Fruit fly (Drosophila melanogaster) whole organism, prepupa: Measurements from ENCODE around the gene CG31515.

ENCODE experiments used
- CG10669 ChIP-seq: fragments of 200-800 bp; sonication (Bioruptor generic); optimal IDR thresholded peaks from 3 replicates; lab custom pipeline; 2018; ENCODE audit warnings: missing biosample characterization, mild to moderate bottlenecking, missing genetic modification characterization, moderate library complexity
- CG11294 ChIP-seq: fragments of 200-800 bp; sonication (Bioruptor generic); IDR thresholded peaks from 2 replicates; pipeline ENCODE4 v1.3.6; 2022; ENCODE audit warnings: missing biosample characterization, missing genetic modification characterization
- CG11762 ChIP-seq: fragments of 200-800 bp; sonication (Bioruptor generic); optimal IDR thresholded peaks from 3 replicates; lab custom pipeline; 2016; ENCODE audit warnings: missing biosample characterization, missing genetic modification characterization; ENCODE audit not compliant: insufficient read depth
- CG11902 ChIP-seq: fragments of 200-800 bp; sonication (Bioruptor generic); optimal IDR thresholded peaks from 3 replicates; lab custom pipeline; 2016; ENCODE audit warnings: missing biosample characterization, missing genetic modification characterization
- CG15336 ChIP-seq: fragments of 200-800 bp; sonication (Bioruptor generic); IDR thresholded peaks from 2 replicates; pipeline ENCODE4 v1.3.6; 2022; ENCODE audit warnings: missing biosample characterization, missing genetic modification characterization
- CG1621 ChIP-seq: fragments of 200-800 bp; sonication (Bioruptor generic); optimal IDR thresholded peaks from 3 replicates; lab custom pipeline; 2018; ENCODE audit warnings: missing biosample characterization, mild to moderate bottlenecking, missing genetic modification characterization
- CG32006 ChIP-seq: fragments of 200-800 bp; sonication (Bioruptor generic); optimal IDR thresholded peaks from 3 replicates; lab custom pipeline; 2017; ENCODE audit warnings: missing biosample characterization, mild to moderate bottlenecking, missing genetic modification characterization
- CG4318 ChIP-seq: fragments of 200-800 bp; sonication (Bioruptor generic); optimal IDR thresholded peaks from 3 replicates; lab custom pipeline; 2017; ENCODE audit warnings: missing biosample characterization, mild to moderate bottlenecking, missing genetic modification characterization
- CG6163 ChIP-seq: fragments of 200-800 bp; sonication (Bioruptor generic); IDR thresholded peaks from 3 replicates; pipeline ENCODE4 v1.3.6; 2022; ENCODE audit warnings: missing biosample characterization, missing genetic modification characterization
- CG6276 ChIP-seq: fragments of 200-800 bp; sonication (Bioruptor generic); optimal IDR thresholded peaks from 2 replicates; lab custom pipeline; 2017; ENCODE audit warnings: missing biosample characterization, mild to moderate bottlenecking, missing genetic modification characterization
- CG6792 ChIP-seq: fragments of 200-800 bp; sonication (Bioruptor generic); optimal IDR thresholded peaks from 3 replicates; lab custom pipeline; 2016; ENCODE audit warnings: missing biosample characterization, missing genetic modification characterization
- CG6854 ChIP-seq: fragments of 200-800 bp; sonication (Bioruptor generic); optimal IDR thresholded peaks from 2 replicates; lab custom pipeline; 2017; ENCODE audit warnings: missing biosample characterization, mild to moderate bottlenecking, missing genetic modification characterization
- CG7368 ChIP-seq: fragments of 200-800 bp; sonication (Bioruptor generic); optimal IDR thresholded peaks from 3 replicates; lab custom pipeline; 2016; ENCODE audit warnings: missing biosample characterization, missing genetic modification characterization
- CG8119 ChIP-seq: fragments of 200-800 bp; sonication (Bioruptor generic); IDR thresholded peaks from 3 replicates; pipeline ENCODE4 v1.3.6; 2022; ENCODE audit warnings: missing biosample characterization, missing genetic modification characterization
- CG8632 ChIP-seq: fragments of 200-800 bp; sonication (Bioruptor generic); optimal IDR thresholded peaks from 3 replicates; lab custom pipeline; 2016; ENCODE audit warnings: missing biosample characterization, missing genetic modification characterization
- Eip75B ChIP-seq: fragments of 200-800 bp; sonication (Bioruptor generic); optimal IDR thresholded peaks from 3 replicates; lab custom pipeline; 2016; ENCODE audit warnings: missing biosample characterization, missing genetic modification characterization
- Eip78C ChIP-seq: fragments of 200-800 bp; sonication (Bioruptor generic); peaks from one replicate; lab custom pipeline; 2016; ENCODE audit warnings: missing biosample characterization, missing genetic modification characterization
- Eip93F ChIP-seq: fragments of 200-800 bp; sonication (Bioruptor generic); optimal IDR thresholded peaks from 2 replicates; lab custom pipeline; 2016; ENCODE audit warnings: missing biosample characterization, mild to moderate bottlenecking, missing genetic modification characterization
- Ets96B ChIP-seq: fragments of 200-800 bp; optimal IDR thresholded peaks from 2 replicates; lab custom pipeline; 2019; ENCODE audit warnings: missing biosample characterization, mild to moderate bottlenecking, missing genetic modification characterization, moderate library complexity
- Gug ChIP-seq: fragments of 200-800 bp; sonication (Bioruptor generic); IDR thresholded peaks from 2 replicates; pipeline ENCODE4 v1.3.6; 2022; ENCODE audit warnings: missing biosample characterization, missing genetic modification characterization
- Hr38 ChIP-seq: sonication (Bioruptor generic); optimal IDR thresholded peaks from 2 replicates; lab custom pipeline; 2016; ENCODE audit warnings: missing biosample characterization, missing genetic modification characterization
- Hr39 ChIP-seq: fragments of 200-800 bp; sonication (Bioruptor generic); optimal IDR thresholded peaks from 2 replicates; lab custom pipeline; 2016; ENCODE audit warnings: missing biosample characterization, missing genetic modification characterization
- Hr4 ChIP-seq: fragments of 200-800 bp; sonication (Bioruptor generic); optimal IDR thresholded peaks from 3 replicates; lab custom pipeline; 2016; ENCODE audit warnings: missing biosample characterization, missing genetic modification characterization
- Lpt ChIP-seq: fragments of 200-800 bp; sonication (Bioruptor generic); optimal IDR thresholded peaks from 3 replicates; lab custom pipeline; 2016; ENCODE audit warnings: missing biosample characterization, missing genetic modification characterization
- OdsH ChIP-seq: fragments of 200-800 bp; sonication (Bioruptor generic); optimal IDR thresholded peaks from 3 replicates; lab custom pipeline; 2016; ENCODE audit warnings: missing biosample characterization, missing genetic modification characterization
- Smox ChIP-seq: fragments of 200-800 bp; sonication (Bioruptor generic); optimal IDR thresholded peaks from 3 replicates; lab custom pipeline; 2016; ENCODE audit warnings: missing biosample characterization, missing genetic modification characterization
- Sox102F ChIP-seq: fragments of 200-800 bp; sonication (Bioruptor generic); optimal IDR thresholded peaks from 2 replicates; lab custom pipeline; 2016; ENCODE audit warnings: missing biosample characterization, mild to moderate bottlenecking, missing genetic modification characterization
- achi ChIP-seq: fragments of 200-800 bp; sonication (Bioruptor generic); optimal IDR thresholded peaks from 3 replicates; lab custom pipeline; 2016; ENCODE audit warnings: missing biosample characterization, missing genetic modification characterization
- acj6 ChIP-seq: fragments of 200-800 bp; sonication (Bioruptor generic); optimal IDR thresholded peaks from 3 replicates; lab custom pipeline; 2016; ENCODE audit warnings: missing biosample characterization, missing genetic modification characterization
- cyc ChIP-seq: fragments of 200-800 bp; sonication (Bioruptor generic); optimal IDR thresholded peaks from 3 replicates; lab custom pipeline; 2016; ENCODE audit warnings: missing biosample characterization, missing genetic modification characterization
- dsx ChIP-seq: fragments of 200-800 bp; optimal IDR thresholded peaks from 3 replicates; lab custom pipeline; 2019; ENCODE audit warnings: missing biosample characterization, mild to moderate bottlenecking, missing genetic modification characterization, moderate library complexity; ENCODE audit not compliant: poor library complexity, severe bottlenecking
- eg ChIP-seq: fragments of 200-800 bp; sonication (Bioruptor generic); IDR thresholded peaks from 3 replicates; pipeline ENCODE4 v1.3.6; 2022; ENCODE audit warnings: missing biosample characterization, missing genetic modification characterization
- fd85E ChIP-seq: fragments of 200-800 bp; sonication (Bioruptor generic); optimal IDR thresholded peaks from 3 replicates; lab custom pipeline; 2016; ENCODE audit warnings: missing biosample characterization, missing genetic modification characterization
- fkh ChIP-seq: fragments of 200-800 bp; sonication (Bioruptor generic); optimal IDR thresholded peaks from 3 replicates; lab custom pipeline; 2017; ENCODE audit warnings: missing biosample characterization, mild to moderate bottlenecking, missing genetic modification characterization, moderate library complexity
- net ChIP-seq: fragments of 200-800 bp; sonication (Bioruptor generic); optimal IDR thresholded peaks from 3 replicates; lab custom pipeline; 2016; ENCODE audit warnings: missing biosample characterization, missing genetic modification characterization
- pdm3 ChIP-seq: fragments of 200-800 bp; sonication (Bioruptor generic); optimal IDR thresholded peaks from 3 replicates; lab custom pipeline; 2016; ENCODE audit warnings: missing biosample characterization, missing genetic modification characterization
- spab ChIP-seq: fragments of 200-800 bp; sonication (Bioruptor generic); optimal IDR thresholded peaks from 2 replicates; lab custom pipeline; 2017; ENCODE audit warnings: missing biosample characterization, mild to moderate bottlenecking, missing genetic modification characterization, missing genetic modification reagents
- svp ChIP-seq: fragments of 200-800 bp; sonication (Bioruptor generic); peaks from one replicate; lab custom pipeline; 2016; ENCODE audit warnings: missing biosample characterization, missing genetic modification characterization
- vri ChIP-seq: fragments of 200-800 bp; sonication (Bioruptor generic); optimal IDR thresholded peaks from 3 replicates; lab custom pipeline; 2016; ENCODE audit warnings: missing biosample characterization, mild to moderate bottlenecking, missing genetic modification characterization

The CG31515 gene

dm6 chr3R:23399679-23400078 is 11.0 kb upstream of the CG31515 start:
- TF ChIP-seq CG15336 (GFP tag; lab: Robert Waterston, UW) (peak; percentile 73), Gug (GFP tag; lab: Robert Waterston, UW) (no peak), fkh (GFP tag; lab: Kevin White, UChicago) (no peak), CG11902 (GFP tag; lab: Kevin White, UChicago) (no peak), CG4318 (GFP tag; lab: Kevin White, UChicago) (no peak), CG6854 (GFP tag; lab: Kevin White, UChicago) (no peak), CG11762 (GFP tag; lab: Kevin White, UChicago) (no peak), cyc (no peak), CG6276 (peak; percentile 54), CG11294 (GFP tag; lab: Robert Waterston, UW) (no peak), Sox102F (GFP tag; lab: Kevin White, UChicago) (no peak), CG8119 (GFP tag; lab: Robert Waterston, UW) (peak; percentile 64; the same call in 2 of the 3 replicates), achi (GFP tag; lab: Kevin White, UChicago) (peak; percentile 1), pdm3 (GFP tag; lab: Kevin White, UChicago) (peak; percentile 17), fd85E (GFP tag; lab: Kevin White, UChicago) (no peak), Lpt (no peak), dsx (no peak), CG1621 (tag; lab: Kevin White, UChicago) (no peak), CG7368 (GFP tag; lab: Kevin White, UChicago) (no peak), eg (GFP tag; lab: Robert Waterston, UW) (peak; percentile 76), OdsH (peak; percentile 6), Hr4 (GFP tag; lab: Kevin White, UChicago) (peak; percentile 35), CG10669 (GFP tag; lab: Kevin White, UChicago) (no peak), Eip75B (no peak), CG32006 (peak; percentile 48), CG6163 (GFP tag; lab: Robert Waterston, UW) (0 out of 3 replicates have a peak, but pooled peaks have one; percentile 18), vri (GFP tag; lab: Kevin White, UChicago) (no peak), Eip78C (peak; percentile 47), spab (GFP tag; lab: Kevin White, UChicago) (no peak), Hr38 (no peak)
- TF ChIP-seq, all 60 proteins: peak for 11

DNA sequence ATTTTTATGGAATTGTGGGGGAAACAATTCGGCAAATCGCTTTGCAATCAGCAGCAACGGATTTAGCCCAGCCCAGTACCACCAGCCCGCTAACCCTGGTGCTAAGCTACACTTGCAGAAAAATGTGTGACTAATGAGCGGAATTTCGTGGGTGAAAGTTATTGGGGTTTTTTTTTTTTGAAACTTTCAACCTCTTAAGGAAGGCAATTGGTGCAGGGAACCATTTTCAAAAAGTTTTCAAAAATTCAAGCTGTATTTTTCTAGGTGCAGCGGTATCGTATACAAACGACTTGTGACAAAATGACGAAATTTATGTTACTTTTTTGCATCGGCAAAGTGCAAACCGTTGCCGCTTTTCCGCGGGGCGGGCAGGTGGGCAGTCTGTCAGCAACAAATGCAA is 10.3 kb upstream of the CG31515 start:
- TF ChIP-seq Gug (GFP tag; lab: Robert Waterston, UW), result peak; percentile 14; the same call in 1 of the 2 replicates
- TF ChIP-seq acj6 (GFP tag; lab: Kevin White, UChicago), result peak; percentile 9
- TF ChIP-seq svp (GFP tag; lab: Kevin White, UChicago), result no peak
- no peak for TF ChIP-seq Ets96B (tag; lab: Kevin White, UChicago)
- TF ChIP-seq eg (GFP tag; lab: Robert Waterston, UW), result peak; percentile 83
- peak; percentile 68 for TF ChIP-seq CG15336 (GFP tag; lab: Robert Waterston, UW)
- TF ChIP-seq CG32006, result peak; percentile 59
- TF ChIP-seq Lpt, result peak; percentile 6
- TF ChIP-seq CG8119 (GFP tag; lab: Robert Waterston, UW), result peak; percentile 73
- no peak for TF ChIP-seq Eip93F
- peak; percentile 51; the same call in 1 of the 2 replicates for TF ChIP-seq CG11294 (GFP tag; lab: Robert Waterston, UW)
- peak; percentile 11 for TF ChIP-seq CG4318 (GFP tag; lab: Kevin White, UChicago)
- TF ChIP-seq Eip78C, result peak; percentile 67
- peak; percentile 30 for TF ChIP-seq CG6276
- TF ChIP-seq CG6163 (GFP tag; lab: Robert Waterston, UW), result peak; percentile 64; the same call in 2 of the 3 replicates
- TF ChIP-seq Smox (GFP tag; lab: Kevin White, UChicago), result no peak
- TF ChIP-seq pdm3 (GFP tag; lab: Kevin White, UChicago), result peak; percentile 15
- TF ChIP-seq Eip75B, result no peak
- TF ChIP-seq net (GFP tag; lab: Kevin White, UChicago), result peak; percentile 3
- TF ChIP-seq fkh (GFP tag; lab: Kevin White, UChicago), result no peak
- no peak for TF ChIP-seq CG8632 (GFP tag; lab: Kevin White, UChicago)
- TF ChIP-seq OdsH, result peak; percentile 24
- TF ChIP-seq Hr4 (GFP tag; lab: Kevin White, UChicago), result peak; percentile 70
- no peak for TF ChIP-seq CG6792 (GFP tag; lab: Kevin White, UChicago)
- peak; percentile 2 for TF ChIP-seq Hr39 (GFP tag; lab: Kevin White, UChicago)
